Fruit fly (Drosophila melanogaster) whole organism, adult: ENCODE results near the gene CG3618.

Experiments used
- CG14711 ChIP-seq: fragments of 200-800 bp; sonication (Bioruptor generic); optimal IDR thresholded peaks from 2 replicates; lab custom pipeline; 2018; ENCODE audit warnings: missing biosample characterization, mild to moderate bottlenecking, missing genetic modification characterization, moderate library complexity
- CG7045 ChIP-seq: fragments of 200-800 bp; sonication (Bioruptor generic); optimal IDR thresholded peaks from 2 replicates; lab custom pipeline; 2017; ENCODE audit warnings: missing biosample characterization, mild to moderate bottlenecking, missing genetic modification characterization
- CG7101 ChIP-seq: fragments of 200-800 bp; sonication (Bioruptor generic); optimal IDR thresholded peaks from 2 replicates; lab custom pipeline; 2018; ENCODE audit warnings: missing biosample characterization, mild to moderate bottlenecking, missing genetic modification characterization, moderate library complexity
- Clk ChIP-seq: fragments of 200-800 bp; sonication (Bioruptor generic); optimal IDR thresholded peaks from 2 replicates; lab custom pipeline; 2017; ENCODE audit warnings: missing biosample characterization, missing genetic modification characterization
- Hr96 ChIP-seq: fragments of 200-800 bp; sonication (Bioruptor generic); optimal IDR thresholded peaks from 2 replicates; lab custom pipeline; 2016; ENCODE audit warnings: missing biosample characterization, missing genetic modification characterization
- bab1 ChIP-seq: fragments of 200-800 bp; sonication (Bioruptor generic); optimal IDR thresholded peaks from 3 replicates; lab custom pipeline; 2019; ENCODE audit warnings: missing biosample characterization, mild to moderate bottlenecking, missing genetic modification characterization, moderate library complexity
- cnc ChIP-seq, 2 experiments: fragments of >200 bp; optimal IDR thresholded peaks; 2 replicates each; lab custom pipeline; 2017
- ovo ChIP-seq: fragments of 200-800 bp; sonication (Bioruptor generic); optimal IDR thresholded peaks from 2 replicates; lab custom pipeline; 2016; ENCODE audit warnings: missing biosample characterization, missing genetic modification characterization
- pad ChIP-seq: fragments of 200-800 bp; sonication (Bioruptor generic); optimal IDR thresholded peaks from 3 replicates; lab custom pipeline; 2017; ENCODE audit warnings: missing biosample characterization, missing genetic modification characterization, mild to moderate bottlenecking, moderate library complexity, missing genetic modification reagents

- TF ChIP-seq bab1 (GFP tag; lab: Kevin White, UChicago) (no peak), Clk (GFP tag; lab: Kevin White, UChicago) (no peak), ovo (GFP tag; lab: Kevin White, UChicago) (no peak), Hr96 (GFP tag; lab: Kevin White, UChicago) (no peak), pad (no peak), CG7101 (tag; lab: Kevin White, UChicago) (peak; percentile 9), CG14711 (no peak), CG7045 (GFP tag; lab: Kevin White, UChicago) (no peak), cnc (optimal IDR thresholded peaks at IDR 0.05; lab: Kevin White, UChicago) (no peak)
These were observed 44.6 kb downstream of the CG3618 start, which contains the start of the genes CG4042 and Pitslre for dm6 chr3L:20771001-20771890.
